Worm (Caenorhabditis elegans) whole organism, L1 larva: ENCODE results near the gene F48F7.6.

Experiments
- C04F5.9 ChIP-seq: sonication (generic microtip); optimal IDR thresholded peaks from 2 replicates; lab custom pipeline; 2016; ENCODE audit warnings: missing genetic modification characterization, missing compliant biosample characterization
- Y116A8C.19 ChIP-seq: sonication (generic microtip); optimal IDR thresholded peaks from 2 replicates; lab custom pipeline; 2016; ENCODE audit warnings: missing compliant biosample characterization, missing genetic modification characterization, borderline replicate concordance
- alr-1 ChIP-seq: fragments of 200-800 bp; sonication (Bioruptor generic); optimal IDR thresholded peaks from 2 replicates; lab custom pipeline; 2018; ENCODE audit warnings: borderline replicate concordance, mild to moderate bottlenecking, missing genetic modification characterization, missing compliant biosample characterization
- aly-2 ChIP-seq: fragments of 150-350 bp; optimal IDR thresholded peaks from 2 replicates; lab custom pipeline; 2014; ENCODE audit warnings: missing biosample characterization, missing genetic modification characterization
- blmp-1 ChIP-seq: fragments of 150-350 bp; optimal IDR thresholded peaks from 2 replicates; lab custom pipeline; 2014; ENCODE audit warnings: missing biosample characterization, missing genetic modification characterization
- ceh-63 ChIP-seq: fragments of 200-800 bp; sonication (Bioruptor generic); optimal IDR thresholded peaks from 2 replicates; lab custom pipeline; 2018; ENCODE audit warnings: mild to moderate bottlenecking, missing genetic modification characterization, missing compliant biosample characterization
- ceh-88 ChIP-seq: fragments of 200-800 bp; sonication (Bioruptor generic); IDR thresholded peaks from 2 replicates; pipeline ENCODE4 v1.3.6; 2022; ENCODE audit warnings: missing genetic modification characterization, missing compliant biosample characterization
- ceh-90 ChIP-seq: sonication (generic microtip); optimal IDR thresholded peaks from 2 replicates; lab custom pipeline; 2016; ENCODE audit warnings: missing genetic modification characterization, missing compliant biosample characterization
- ces-1 ChIP-seq: fragments of 150-350 bp; optimal IDR thresholded peaks from 2 replicates; lab custom pipeline; 2014; ENCODE audit warnings: missing biosample characterization, missing genetic modification reagents, missing genetic modification characterization
- dpl-1 ChIP-seq, 3 experiments: fragments of 150-350 bp in 2 of 3; sonication (generic microtip) in 1 of 3; optimal IDR thresholded peaks; 2 replicates each; lab custom pipeline; 2014 to 2017; ENCODE audit warnings: missing biosample characterization in 3 of 3, missing genetic modification characterization in 3 of 3, missing genetic modification reagents in 3 of 3
- efl-1 ChIP-seq, 4 experiments: fragments of 150-350 bp; optimal IDR thresholded peaks in 3 of 4; peaks in 1 of 4; 1 replicate in 1 of 4; 2 replicates in 3 of 4; lab custom pipeline; 2014; ENCODE audit warnings: missing biosample characterization in 2 of 4, missing genetic modification characterization in 2 of 4, missing genetic modification reagents in 2 of 4
- egl-27 ChIP-seq, 2 experiments: fragments of 150-350 bp in 1 of 2; sonication (generic microtip); optimal IDR thresholded peaks; 3 replicates each; lab custom pipeline; 2017 to 2018; ENCODE audit warnings: missing biosample characterization in 2 of 2, missing genetic modification characterization in 2 of 2, missing genetic modification reagents in 2 of 2
- elt-2 ChIP-seq: sonication (generic microtip); optimal IDR thresholded peaks from 2 replicates; lab custom pipeline; 2016; ENCODE audit warnings: missing genetic modification characterization, mild to moderate bottlenecking, inconsistent platforms, missing compliant biosample characterization, missing genetic modification reagents
- fkh-8 ChIP-seq: sonication (generic microtip); optimal IDR thresholded peaks from 2 replicates; lab custom pipeline; 2016; ENCODE audit warnings: mild to moderate bottlenecking, missing genetic modification characterization, missing compliant biosample characterization
- hlh-17 ChIP-seq: fragments of 200-800 bp; sonication (Bioruptor generic); optimal IDR thresholded peaks from 2 replicates; lab custom pipeline; 2018; ENCODE audit warnings: missing genetic modification characterization, mild to moderate bottlenecking, missing compliant biosample characterization, moderate library complexity, borderline replicate concordance
- hlh-4 ChIP-seq: sonication (generic microtip); optimal IDR thresholded peaks from 2 replicates; lab custom pipeline; 2016; ENCODE audit warnings: mild to moderate bottlenecking, missing genetic modification characterization, missing compliant biosample characterization
- irx-1 ChIP-seq: sonication (generic microtip); optimal IDR thresholded peaks from 2 replicates; lab custom pipeline; 2016; ENCODE audit warnings: missing genetic modification characterization, missing compliant biosample characterization
- isw-1 ChIP-seq: fragments of 200-800 bp; sonication (Bioruptor generic); IDR thresholded peaks from 2 replicates; pipeline ENCODE4 v1.3.6; 2022; ENCODE audit warnings: missing genetic modification characterization, missing compliant biosample characterization
- jun-1 ChIP-seq: fragments of 150-350 bp; optimal IDR thresholded peaks from 2 replicates; lab custom pipeline; 2014; ENCODE audit warnings: missing biosample characterization, missing genetic modification reagents, missing genetic modification characterization
- lin-35 ChIP-seq, 2 experiments: fragments of 150-350 bp; optimal IDR thresholded peaks; 2 replicates each; lab custom pipeline; 2014; ENCODE audit warnings: missing biosample characterization in 2 of 2, missing genetic modification characterization in 2 of 2, missing genetic modification reagents in 2 of 2
- mab-9 ChIP-seq: fragments of 200-800 bp; sonication (Bioruptor generic); IDR thresholded peaks from 2 replicates; pipeline ENCODE4 v1.3.6; 2022; ENCODE audit warnings: missing genetic modification reagents, missing genetic modification characterization, missing compliant biosample characterization
- mef-2 ChIP-seq: fragments of 150-350 bp; optimal IDR thresholded peaks from 2 replicates; lab custom pipeline; 2014; ENCODE audit warnings: missing biosample characterization, missing genetic modification characterization
- nhr-11 ChIP-seq: fragments of 150-350 bp; optimal IDR thresholded peaks from 2 replicates; lab custom pipeline; 2014; ENCODE audit warnings: missing biosample characterization, missing genetic modification characterization
- nhr-12 ChIP-seq: sonication (generic microtip); optimal IDR thresholded peaks from 2 replicates; lab custom pipeline; 2017; ENCODE audit warnings: missing biosample characterization, missing genetic modification characterization
- nhr-20 ChIP-seq: sonication (generic microtip); optimal IDR thresholded peaks from 2 replicates; lab custom pipeline; 2016; ENCODE audit warnings: mild to moderate bottlenecking, missing genetic modification characterization, missing compliant biosample characterization
- nhr-237 ChIP-seq: fragments of 150-350 bp; optimal IDR thresholded peaks from 2 replicates; lab custom pipeline; 2014; ENCODE audit warnings: missing biosample characterization, missing genetic modification characterization
- nhr-28 ChIP-seq: fragments of 150-350 bp; optimal IDR thresholded peaks from 2 replicates; lab custom pipeline; 2014; ENCODE audit warnings: missing biosample characterization, missing genetic modification characterization
- nhr-47 ChIP-seq: sonication (generic microtip); optimal IDR thresholded peaks from 2 replicates; lab custom pipeline; 2016; ENCODE audit warnings: mild to moderate bottlenecking, missing genetic modification characterization, moderate library complexity, missing compliant biosample characterization
- nhr-84 ChIP-seq: sonication (generic microtip); optimal IDR thresholded peaks from 2 replicates; lab custom pipeline; 2017; ENCODE audit warnings: missing biosample characterization, missing genetic modification characterization
- pag-3 ChIP-seq: sonication (generic microtip); optimal IDR thresholded peaks from 2 replicates; lab custom pipeline; 2017; ENCODE audit warnings: missing genetic modification characterization, mild to moderate bottlenecking, missing compliant biosample characterization, antibody characterized with exemption, borderline replicate concordance; ENCODE audit not compliant: insufficient read depth
- pax-3 ChIP-seq: fragments of 200-800 bp; sonication (Bioruptor generic); optimal IDR thresholded peaks from 2 replicates; lab custom pipeline; 2018; ENCODE audit warnings: mild to moderate bottlenecking, missing genetic modification characterization, moderate library complexity, missing compliant biosample characterization
- pqm-1 ChIP-seq: sonication (generic microtip); optimal IDR thresholded peaks from 3 replicates; lab custom pipeline; 2017; ENCODE audit warnings: missing biosample characterization, missing genetic modification characterization
- rnt-1 ChIP-seq: sonication (generic microtip); optimal IDR thresholded peaks from 2 replicates; lab custom pipeline; 2016; ENCODE audit warnings: mild to moderate bottlenecking, missing genetic modification characterization, moderate library complexity, missing compliant biosample characterization
- sptf-1 ChIP-seq: fragments of 150-350 bp; optimal IDR thresholded peaks from 2 replicates; lab custom pipeline; 2014; ENCODE audit warnings: missing biosample characterization, missing genetic modification characterization
- sup-37 ChIP-seq: fragments of 200-800 bp; sonication (Bioruptor generic); optimal IDR thresholded peaks from 2 replicates; lab custom pipeline; 2018; ENCODE audit warnings: mild to moderate bottlenecking, missing genetic modification characterization, missing compliant biosample characterization
- tlp-1 ChIP-seq: fragments of 150-350 bp; optimal IDR thresholded peaks from 2 replicates; lab custom pipeline; 2014; ENCODE audit warnings: missing biosample characterization, missing genetic modification characterization
- unc-130 ChIP-seq: fragments of 150-350 bp; optimal IDR thresholded peaks from 2 replicates; lab custom pipeline; 2017; ENCODE audit warnings: missing biosample characterization, missing genetic modification characterization, inconsistent platforms
- unc-86 ChIP-seq: sonication (generic microtip); optimal IDR thresholded peaks from 2 replicates; lab custom pipeline; 2016; ENCODE audit warnings: missing genetic modification characterization, missing compliant biosample characterization
- vab-15 ChIP-seq: sonication (generic microtip); optimal IDR thresholded peaks from 2 replicates; lab custom pipeline; 2017; ENCODE audit warnings: missing genotype, mild to moderate bottlenecking, missing genetic modification characterization, missing compliant biosample characterization
- xbp-1 ChIP-seq: sonication (generic microtip); optimal IDR thresholded peaks from 2 replicates; lab custom pipeline; 2016; ENCODE audit warnings: missing genetic modification characterization, missing compliant biosample characterization
- zag-1 ChIP-seq: fragments of 150-350 bp; optimal IDR thresholded peaks from 2 replicates; lab custom pipeline; 2014; ENCODE audit warnings: missing biosample characterization, missing genetic modification characterization
- zip-4 ChIP-seq: fragments of 200-800 bp; sonication (Bioruptor generic); optimal IDR thresholded peaks from 2 replicates; lab custom pipeline; 2018; ENCODE audit warnings: mild to moderate bottlenecking, missing genetic modification characterization, moderate library complexity, missing compliant biosample characterization
- ztf-11 ChIP-seq, 2 experiments: sonication (generic microtip); optimal IDR thresholded peaks; 2 replicates each; lab custom pipeline; 2016 to 2017; ENCODE audit warnings: missing genetic modification characterization in 2 of 2, missing biosample characterization in 1 of 2, missing compliant biosample characterization in 1 of 2
- ztf-4 ChIP-seq: fragments of 150-350 bp; optimal IDR thresholded peaks from 2 replicates; lab custom pipeline; 2014; ENCODE audit warnings: missing biosample characterization, missing genetic modification characterization

Gene F48F7.6

DNA sequence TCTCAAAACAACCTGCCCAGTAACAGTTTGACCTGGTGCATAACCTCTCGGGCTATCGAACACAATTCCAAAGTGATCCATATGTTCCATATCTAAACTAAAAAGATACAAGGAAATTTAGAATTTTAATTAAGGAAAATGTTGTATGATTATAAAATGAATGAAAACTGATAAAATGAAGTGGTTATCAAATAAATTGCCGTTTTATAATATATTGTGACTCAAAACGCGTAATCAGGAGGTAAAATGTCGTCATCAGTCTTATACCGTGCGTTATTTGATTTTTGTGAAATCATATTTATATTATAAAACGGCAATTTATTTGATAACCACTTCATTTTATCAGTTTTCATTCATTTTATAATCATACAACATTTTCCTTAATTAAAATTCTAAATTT, 2.8 kb downstream of the F48F7.6 start, which contains the start of gene arrd-24:
Gene arrd-24, minus strand, starts transcription at position 101 of the 400 bp plus-strand sequence.
- peak; percentile 46 for TF ChIP-seq elt-2

ce11 chrX:13986307-13986706, 8.7 kb downstream of the F48F7.6 start, which contains the start of gene irld-24:
Gene irld-24 (plus strand): TSS chrX:13986607.
- TF ChIP-seq nhr-47 (tag; lab: Kevin White, UChicago) (no peak), unc-130 (tag; lab: Kevin White, UChicago) (no peak), sptf-1 (tag; lab: Kevin White, UChicago) (no peak), sup-37 (GFP tag; lab: Kevin White, UChicago) (no peak), Y116A8C.19 (tag; lab: Kevin White, UChicago) (no peak), ceh-90 (tag; lab: Kevin White, UChicago) (no peak), dpl-1 (GFP tag; optimal IDR thresholded peaks at IDR 0.05; lab: Kevin White, UChicago) (no peak), xbp-1 (tag; lab: Kevin White, UChicago) (no peak)

- TF ChIP-seq ces-1 (GFP tag; lab: Kevin White, UChicago) (no peak), nhr-11 (no peak), hlh-17 (GFP tag; lab: Kevin White, UChicago) (no peak)
Observed at ce11 chrX:13990680-13991079, 13.1 kb downstream of the F48F7.6 start, which contains the start of gene C31E10.11. Gene C31E10.11 (minus strand): TSS chrX:13990780.

DNA sequence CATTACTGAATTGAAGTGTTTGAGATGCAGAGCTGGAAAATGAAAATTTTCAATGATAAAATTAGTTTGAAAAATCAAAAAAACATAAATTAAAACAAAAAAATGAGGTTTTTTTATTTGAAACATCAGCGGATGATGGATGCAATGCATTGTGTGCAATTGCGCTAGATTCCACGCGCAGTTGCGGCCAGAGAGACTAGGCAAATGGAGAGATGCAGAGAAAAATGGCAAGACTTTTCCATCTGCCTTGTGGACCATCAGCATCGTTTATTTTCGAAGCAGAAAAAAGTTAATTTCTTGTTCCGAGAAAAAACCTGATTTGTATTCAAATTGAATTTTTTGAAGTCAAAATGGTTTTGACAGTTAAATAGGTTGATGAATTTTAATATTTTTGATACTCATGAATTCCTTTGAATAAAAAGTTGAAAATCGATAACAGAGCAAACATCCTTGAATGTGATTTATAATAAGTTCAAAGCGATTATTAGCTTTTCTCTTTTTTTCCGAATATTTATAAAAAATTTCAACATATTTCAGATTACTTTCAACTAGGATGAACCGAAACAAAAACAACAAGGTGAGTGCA, 18.3 kb downstream of the F48F7.6 start, which contains the start of the genes C31E10.5 and C31E10.6:
Gene C31E10.5, minus strand, starts transcription at position 32 of the 586 bp plus-strand sequence.
Gene C31E10.6, plus strand, starts transcription at position 536 of the 586 bp plus-strand sequence.
- no peak for TF ChIP-seq hlh-4 (tag; lab: Kevin White, UChicago)
- no peak for TF ChIP-seq nhr-11
- no peak for TF ChIP-seq mab-9 (GFP tag; lab: Robert Waterston, UW)
- TF ChIP-seq dpl-1 (GFP tag; optimal IDR thresholded peaks at IDR 0.05; lab: Kevin White, UChicago) = peak; percentile 33 to 39 (median 38)
- peak; percentile 36 for TF ChIP-seq pag-3 (tag; lab: Kevin White, UChicago)
- no peak for TF ChIP-seq C04F5.9 (tag; lab: Kevin White, UChicago)
- TF ChIP-seq nhr-20 (tag; lab: Kevin White, UChicago) = peak; percentile 60
- TF ChIP-seq nhr-84 (tag; lab: Kevin White, UChicago) = no peak
- TF ChIP-seq ztf-11 (tag; optimal IDR thresholded peaks at IDR 0.05; lab: Kevin White, UChicago) = no peak
- peak; percentile 24 for TF ChIP-seq isw-1
- TF ChIP-seq ceh-88 (GFP tag; lab: Robert Waterston, UW) = no peak
- TF ChIP-seq hlh-17 (GFP tag; lab: Kevin White, UChicago) = no peak
- no peak for TF ChIP-seq tlp-1
- no peak for TF ChIP-seq jun-1
- TF ChIP-seq unc-130 (tag; lab: Kevin White, UChicago) = peak; percentile 73
- TF ChIP-seq mef-2 (tag; lab: Kevin White, UChicago) = no peak
- TF ChIP-seq egl-27 (tag; optimal IDR thresholded peaks at IDR 0.05; lab: Kevin White, UChicago) = no peak
- TF ChIP-seq rnt-1 (tag; lab: Kevin White, UChicago) = peak; percentile 74
- no peak for TF ChIP-seq alr-1 (tag; lab: Kevin White, UChicago)
- no peak for TF ChIP-seq fkh-8 (tag; lab: Kevin White, UChicago)
- TF ChIP-seq ceh-63 (GFP tag; lab: Kevin White, UChicago) = no peak
- TF ChIP-seq irx-1 (tag; lab: Kevin White, UChicago) = peak; percentile 30
- TF ChIP-seq efl-1 (optimal IDR thresholded peaks at IDR 0.05; lab: Kevin White, UChicago) = peak; percentile 50 to 52
- TF ChIP-seq efl-1 (GFP tag; optimal IDR thresholded peaks at IDR 0.05 in 1 of 2; lab: Kevin White, UChicago) = peak in 1 of 2 experiments; percentile 43
- peak; percentile 10 for TF ChIP-seq blmp-1 (tag; lab: Kevin White, UChicago)
- TF ChIP-seq pqm-1 (tag; lab: Kevin White, UChicago) = no peak
- no peak for TF ChIP-seq ztf-4
- TF ChIP-seq zag-1 = no peak
- TF ChIP-seq nhr-237 (tag; lab: Kevin White, UChicago) = no peak
- peak; percentile 44 for TF ChIP-seq unc-86 (tag; lab: Kevin White, UChicago)
- no peak for TF ChIP-seq vab-15 (tag; lab: Kevin White, UChicago)
- TF ChIP-seq aly-2 (tag; lab: Kevin White, UChicago) = no peak
- TF ChIP-seq nhr-12 = no peak
- TF ChIP-seq nhr-28 (tag; lab: Kevin White, UChicago) = no peak
- no peak for TF ChIP-seq pax-3 (tag; lab: Kevin White, UChicago)
- no peak for TF ChIP-seq zip-4 (GFP tag; lab: Kevin White, UChicago)
- TF ChIP-seq lin-35 (GFP tag; optimal IDR thresholded peaks at IDR 0.05; lab: Kevin White, UChicago) = peak; percentile 28 to 72
